Worm (Caenorhabditis elegans): ENCODE results near the gene cpt-2.
A peak's percentile ranks its signal among the peaks of the same experiment; 100 is the strongest.

The cpt-2 gene

DNA sequence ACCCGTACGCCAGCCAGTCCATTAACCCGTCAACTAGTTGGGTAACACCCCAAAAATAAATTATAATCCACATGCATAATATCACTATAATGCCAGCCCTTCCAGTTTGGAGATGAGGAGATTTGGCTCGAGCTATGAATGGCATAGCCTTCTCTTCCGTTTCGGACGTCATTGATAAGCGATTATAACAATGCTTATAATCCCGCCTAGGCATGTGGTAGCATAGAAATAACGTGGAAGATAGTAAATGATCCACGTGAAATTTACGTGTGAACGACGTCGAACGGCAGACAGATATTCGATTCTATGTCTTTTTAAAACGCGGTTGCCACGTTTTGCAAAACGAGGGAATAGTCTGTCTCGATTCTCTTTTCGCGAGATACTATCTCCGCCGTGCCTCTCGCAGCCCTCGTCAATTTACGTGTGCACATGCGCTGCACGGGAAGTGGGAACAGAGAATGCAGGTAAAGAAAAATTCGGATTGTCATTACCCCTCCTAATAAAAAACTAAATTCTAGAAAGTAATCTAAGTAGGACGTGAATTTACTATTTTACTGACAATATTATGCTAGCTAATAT is 30.6 kb upstream of the cpt-2 start (continued):
- no peak for TF ChIP-seq snpc-4 (tag; optimal IDR thresholded peaks at IDR 0.05)
- no peak for TF ChIP-seq lsy-2 (tag; optimal IDR thresholded peaks at IDR 0.05)
- no peak for TF ChIP-seq unc-86 (tag; optimal IDR thresholded peaks at IDR 0.05)
- peak; percentile 25 for TF ChIP-seq nhr-71 (tag; optimal IDR thresholded peaks at IDR 0.05)
- TF ChIP-seq ceh-88 (GFP tag; IDR thresholded peaks at IDR 0.05): no peak
- TF ChIP-seq hlh-4 (tag; optimal IDR thresholded peaks at IDR 0.05): no peak
- no peak for TF ChIP-seq zip-4 (GFP tag; optimal IDR thresholded peaks at IDR 0.05)
- peak; percentile 15 for TF ChIP-seq skn-1 (tag; optimal IDR thresholded peaks at IDR 0.05)
- no peak for TF ChIP-seq nhr-237 (tag; optimal IDR thresholded peaks at IDR 0.05)
- TF ChIP-seq swsn-7 (tag; optimal IDR thresholded peaks at IDR 0.05): no peak
- no peak for TF ChIP-seq ces-1 (GFP tag; optimal IDR thresholded peaks at IDR 0.05)
- TF ChIP-seq ceh-82 (tag; optimal IDR thresholded peaks at IDR 0.05): peak in 1 of 3 experiments; percentile 0
- TF ChIP-seq egl-13 (tag; optimal IDR thresholded peaks at IDR 0.05): no peak
- TF ChIP-seq elt-2 (tag; optimal IDR thresholded peaks at IDR 0.05): no peak
- TF ChIP-seq isw-1 (GFP tag; IDR thresholded peaks at IDR 0.05): no peak
- no peak for TF ChIP-seq lin-15B (tag; optimal IDR thresholded peaks at IDR 0.05)
- TF ChIP-seq efl-1 (optimal IDR thresholded peaks at IDR 0.05): no peak
- TF ChIP-seq efl-1 (GFP tag; optimal IDR thresholded peaks at IDR 0.05 in 1 of 2): peak; percentile 4 to 63
- TF ChIP-seq grh-1 (GFP tag; IDR thresholded peaks at IDR 0.05): no peak
- no peak for TF ChIP-seq xbp-1 (tag; optimal IDR thresholded peaks at IDR 0.05)
- peak; percentile 49 for TF ChIP-seq fkh-8 (tag; optimal IDR thresholded peaks at IDR 0.05)
- no peak for TF ChIP-seq unc-62 (GFP tag; optimal IDR thresholded peaks at IDR 0.05)
- peak; percentile 5 for TF ChIP-seq mep-1 (tag; optimal IDR thresholded peaks at IDR 0.05)
- TF ChIP-seq snu-23 (GFP tag; optimal IDR thresholded peaks at IDR 0.05): peak; percentile 51
- peak; percentile 68 for TF ChIP-seq pax-3 (tag; optimal IDR thresholded peaks at IDR 0.05)
- no peak for TF ChIP-seq ztf-4 (tag; optimal IDR thresholded peaks at IDR 0.05)
- TF ChIP-seq vab-15 (tag; optimal IDR thresholded peaks at IDR 0.05): no peak

DNA sequence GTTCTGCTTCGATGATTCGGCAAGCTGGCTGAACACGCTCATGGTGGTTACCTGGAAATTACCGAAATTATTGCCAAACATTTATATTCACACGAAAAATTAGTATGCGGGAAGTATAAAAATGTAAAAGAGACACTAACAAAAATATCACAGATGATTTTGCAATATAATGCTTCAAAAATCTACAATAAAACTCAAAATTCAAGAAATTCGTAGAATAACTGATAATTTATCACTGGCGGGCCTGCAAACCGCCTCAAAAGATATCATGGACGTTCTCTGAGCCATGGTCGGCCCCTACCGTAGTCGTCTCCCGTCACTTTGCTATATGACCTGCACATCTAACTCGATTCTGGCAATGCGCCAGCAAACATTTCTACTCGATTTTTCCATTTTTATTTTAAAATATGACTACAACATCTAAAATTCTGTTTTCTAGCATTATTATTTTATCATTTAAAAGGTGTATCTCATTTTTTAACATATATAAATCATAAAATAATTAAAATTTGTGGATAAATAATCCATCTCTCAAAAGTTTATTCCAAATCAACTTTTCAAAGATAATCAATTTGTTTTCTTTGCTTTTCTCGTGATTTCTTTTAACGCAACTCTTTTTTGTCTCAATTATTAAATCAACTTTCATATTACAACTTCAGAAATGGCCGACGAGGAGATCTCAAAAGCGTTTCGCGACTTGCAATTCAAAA is 29.8 kb upstream of the cpt-2 start, which contains the start of the genes F01G4.6 and pfd-1:
Gene F01G4.6 (minus strand): TSS at position 51 of the 710 bp plus-strand sequence.
Gene pfd-1 (plus strand): TSS at position 660 of the 710 bp plus-strand sequence.
- TF ChIP-seq dsc-1 (tag; optimal IDR thresholded peaks at IDR 0.05) (peak; percentile 98), nhr-77 (tag; optimal IDR thresholded peaks at IDR 0.05) (peak; percentile 92), hlh-4 (tag; optimal IDR thresholded peaks at IDR 0.05) (no peak), unc-86 (tag; optimal IDR thresholded peaks at IDR 0.05) (peak; percentile 86), pqm-1 (tag; optimal IDR thresholded peaks at IDR 0.05) (no peak), lin-13 (GFP tag; optimal IDR thresholded peaks at IDR 0.05) (peak; percentile 93), Y116A8C.19 (tag; optimal IDR thresholded peaks at IDR 0.05; ENCODE audit: borderline replicate concordance) (no peak), ceh-8 (GFP tag; optimal IDR thresholded peaks at IDR 0.05) (peak; percentile 88), grh-1 (GFP tag; IDR thresholded peaks at IDR 0.05) (peak; percentile 84), unc-98 (GFP tag; IDR thresholded peaks at IDR 0.05) (no peak; the same call in 1 of the 2 replicates), zag-1 (tag; optimal IDR thresholded peaks at IDR 0.05) (peak; percentile 97), unc-30 (tag; optimal IDR thresholded peaks at IDR 0.05) (no peak), alr-1 (tag; optimal IDR thresholded peaks at IDR 0.05; ENCODE audit: borderline replicate concordance) (no peak), elt-3 (tag; optimal IDR thresholded peaks at IDR 0.05) (peak; percentile 23 to 94 (median 83)), mep-1 (tag; optimal IDR thresholded peaks at IDR 0.05) (peak; percentile 92), blmp-1 (tag; optimal IDR thresholded peaks at IDR 0.05) (peak; percentile 88), nhr-76 (tag; optimal IDR thresholded peaks at IDR 0.05) (no peak), swsn-7 (tag; optimal IDR thresholded peaks at IDR 0.05) (peak; percentile 95), nhr-11 (tag; optimal IDR thresholded peaks at IDR 0.05) (peak; percentile 90), C34B4.2 (tag; optimal IDR thresholded peaks at IDR 0.05) (peak; percentile 53), nhr-71 (tag; optimal IDR thresholded peaks at IDR 0.05) (peak; percentile 97), aha-1 (tag; optimal IDR thresholded peaks at IDR 0.05) (peak; percentile 37), hlh-17 (GFP tag; optimal IDR thresholded peaks at IDR 0.05; ENCODE audit: borderline replicate concordance) (no peak), ceh-88 (GFP tag; IDR thresholded peaks at IDR 0.05) (peak; percentile 91), rnt-1 (tag; optimal IDR thresholded peaks at IDR 0.05) (peak; percentile 93), nhr-12 (tag; optimal IDR thresholded peaks at IDR 0.05) (no peak), ztf-11 (tag; optimal IDR thresholded peaks at IDR 0.05) (peak in 1 of 2 experiments; percentile 81), tbx-2 (tag; optimal IDR thresholded peaks at IDR 0.05) (peak; percentile 93), fkh-10 (GFP tag; optimal IDR thresholded peaks at IDR 0.05) (peak; percentile 89), sup-37 (GFP tag; optimal IDR thresholded peaks at IDR 0.05) (peak; percentile 37)
